Worm (Caenorhabditis elegans): Measurements from ENCODE around the gene C25A8.2.

- TF ChIP-seq ztf-4 (tag; optimal IDR thresholded peaks at IDR 0.05) (no peak), ceh-82 (tag; optimal IDR thresholded peaks at IDR 0.05) (no peak), unc-39 (tag; optimal IDR thresholded peaks at IDR 0.05) (no peak), ZK546.5 (tag; optimal IDR thresholded peaks at IDR 0.05) (no peak), elt-3 (tag; optimal IDR thresholded peaks at IDR 0.05) (no peak)
These were observed 32.5 kb upstream of the C25A8.2 start, which contains the start of the genes pgl-1 and him-3 for ce11 chrIV:6977089-6977558.

Measured in whole organism, L3 larva.